Worm (Caenorhabditis elegans): ENCODE measurements around the gene F18E3.12.

- no peak for TF ChIP-seq hmg-11 (tag; optimal IDR thresholded peaks at IDR 0.05)
- TF ChIP-seq pqm-1 (tag; optimal IDR thresholded peaks at IDR 0.05), result no peak
- TF ChIP-seq ceh-9 (tag; optimal IDR thresholded peaks at IDR 0.05), result no peak
- TF ChIP-seq snpc-4 (tag; optimal IDR thresholded peaks at IDR 0.05), result no peak
- TF ChIP-seq nhr-237 (tag; optimal IDR thresholded peaks at IDR 0.05), result no peak
- TF ChIP-seq jun-1 (tag; optimal IDR thresholded peaks at IDR 0.05), result no peak
- TF ChIP-seq elt-1 (tag; optimal IDR thresholded peaks at IDR 0.05), result no peak
- TF ChIP-seq fkh-10 (GFP tag; optimal IDR thresholded peaks at IDR 0.05), result no peak
- no peak for TF ChIP-seq mml-1 (tag; optimal IDR thresholded peaks at IDR 0.05)
- TF ChIP-seq R02D3.7 (tag; optimal IDR thresholded peaks at IDR 0.05), result no peak
- TF ChIP-seq unc-62 (GFP tag; optimal IDR thresholded peaks at IDR 0.05), result no peak
- TF ChIP-seq nhr-28 (tag; optimal IDR thresholded peaks at IDR 0.05), result no peak
- TF ChIP-seq nhr-11 (tag; optimal IDR thresholded peaks at IDR 0.05), result no peak
These were observed 5.2 kb upstream of the F18E3.12 start, which contains the start of gene R13D7.2 for ce11 chrV:7409599-7409998.
